Fruit fly (Drosophila melanogaster) whole organism, embryonic: Measurements from ENCODE around the gene spd-2.

ENCODE experiments used
- Adf1 ChIP-seq: fragments of 200-800 bp; sonication (Bioruptor generic); IDR thresholded peaks from 2 replicates; pipeline ENCODE4 v1.3.6; 2022; ENCODE audit warnings: missing biosample characterization, missing genetic modification characterization
- Blimp-1 ChIP-seq: fragments of 200-800 bp; sonication (Bioruptor generic); optimal IDR thresholded peaks from 3 replicates; lab custom pipeline; 2018; ENCODE audit warnings: missing biosample characterization, missing genetic modification characterization, mild to moderate bottlenecking, moderate library complexity, missing genetic modification reagents
- CG10267 ChIP-seq: fragments of 200-800 bp; sonication (Bioruptor generic); optimal IDR thresholded peaks from 2 replicates; lab custom pipeline; 2018; ENCODE audit warnings: missing biosample characterization, mild to moderate bottlenecking, missing genetic modification characterization, moderate library complexity
- CG10321 ChIP-seq: fragments of 200-800 bp; sonication (Bioruptor generic); IDR thresholded peaks from 2 replicates; pipeline ENCODE4 v1.3.6; 2022; ENCODE audit warnings: missing biosample characterization, missing genetic modification characterization
- CG10366 ChIP-seq: fragments of 200-800 bp; sonication (Bioruptor generic); IDR thresholded peaks from 2 replicates; pipeline ENCODE4 v1.3.6; 2022; ENCODE audit warnings: missing biosample characterization, missing genetic modification characterization
- CG10462 ChIP-seq: fragments of 200-800 bp; sonication (Bioruptor generic); optimal IDR thresholded peaks from 2 replicates; lab custom pipeline; 2016; ENCODE audit warnings: missing biosample characterization, missing genetic modification characterization
- CG10959 ChIP-seq: fragments of 200-800 bp; sonication (Bioruptor generic); IDR thresholded peaks from 2 replicates; pipeline ENCODE4 v1.3.6; 2022; ENCODE audit warnings: missing biosample characterization, missing genetic modification characterization
- CG11696 ChIP-seq: fragments of 200-800 bp; sonication (Bioruptor generic); IDR thresholded peaks from 2 replicates; pipeline ENCODE4 v1.3.6; 2022; ENCODE audit warnings: missing biosample characterization, missing genetic modification characterization
- CG12659 ChIP-seq: fragments of 200-800 bp; sonication (Bioruptor generic); optimal IDR thresholded peaks from 3 replicates; lab custom pipeline; 2017; ENCODE audit warnings: mild to moderate bottlenecking, missing biosample characterization, missing genetic modification reagents, missing genetic modification characterization
- CG13296 ChIP-seq: fragments of 200-800 bp; sonication (Bioruptor generic); optimal IDR thresholded peaks from 3 replicates; lab custom pipeline; 2018; ENCODE audit warnings: missing biosample characterization, mild to moderate bottlenecking, missing genetic modification characterization
- CG14050 ChIP-seq: fragments of 200-800 bp; sonication (Bioruptor generic); IDR thresholded peaks from 3 replicates; pipeline ENCODE4 v1.3.6; 2022; ENCODE audit warnings: missing biosample characterization, missing genetic modification characterization
- CG1529 ChIP-seq: fragments of 200-800 bp; sonication (Bioruptor generic); optimal IDR thresholded peaks from 3 replicates; lab custom pipeline; 2018; ENCODE audit warnings: missing biosample characterization, missing genetic modification characterization
- CG15514 ChIP-seq: fragments of 200-800 bp; sonication (Bioruptor generic); optimal IDR thresholded peaks from 3 replicates; lab custom pipeline; 2017; ENCODE audit warnings: missing biosample characterization, missing genetic modification characterization, mild to moderate bottlenecking, moderate library complexity, missing genetic modification reagents
- CG15696 ChIP-seq: fragments of 200-800 bp; sonication (Bioruptor generic); optimal IDR thresholded peaks from 2 replicates; lab custom pipeline; 2019; ENCODE audit warnings: missing biosample characterization, mild to moderate bottlenecking, missing genetic modification characterization, moderate library complexity
- CG17829 ChIP-seq: fragments of 200-800 bp; optimal IDR thresholded peaks from 2 replicates; lab custom pipeline; 2019; ENCODE audit warnings: missing biosample characterization, mild to moderate bottlenecking, missing genetic modification characterization, moderate library complexity
- CG17912 ChIP-seq: fragments of 200-800 bp; sonication (Bioruptor generic); optimal IDR thresholded peaks from 2 replicates; lab custom pipeline; 2018; ENCODE audit warnings: missing biosample characterization, mild to moderate bottlenecking, missing genetic modification characterization
- CG31388 ChIP-seq: fragments of 200-800 bp; sonication (Bioruptor generic); optimal IDR thresholded peaks from 2 replicates; lab custom pipeline; 2016; ENCODE audit warnings: missing biosample characterization, missing genetic modification characterization
- CG7928 ChIP-seq: fragments of 200-800 bp; sonication (Bioruptor generic); optimal IDR thresholded peaks from 2 replicates; lab custom pipeline; 2017; ENCODE audit warnings: missing biosample characterization, mild to moderate bottlenecking, missing genetic modification characterization
- CG8359 ChIP-seq: fragments of 200-800 bp; sonication (Bioruptor generic); optimal IDR thresholded peaks from 2 replicates; lab custom pipeline; 2017; ENCODE audit warnings: missing biosample characterization, mild to moderate bottlenecking, missing genetic modification characterization, borderline replicate concordance
- CG9932 ChIP-seq: fragments of 200-800 bp; sonication (Bioruptor generic); IDR thresholded peaks from 2 replicates; pipeline ENCODE4 v1.3.6; 2022; ENCODE audit warnings: missing biosample characterization, missing genetic modification characterization
- Dip3 ChIP-seq: fragments of 200-800 bp; sonication (Bioruptor generic); optimal IDR thresholded peaks from 3 replicates; lab custom pipeline; 2016; ENCODE audit warnings: missing biosample characterization, missing genetic modification characterization
- E2f1 ChIP-seq: fragments of 200-800 bp; sonication (Bioruptor generic); IDR thresholded peaks from 2 replicates; pipeline ENCODE4 v1.3.6; 2022; ENCODE audit warnings: missing biosample characterization, missing genetic modification characterization
- E2f2 ChIP-seq: fragments of 200-800 bp; sonication (Bioruptor generic); IDR thresholded peaks from 2 replicates; pipeline ENCODE4 v1.3.6; 2022; ENCODE audit warnings: missing biosample characterization, missing genetic modification characterization
- Eip74EF ChIP-seq, 2 experiments: fragments of 200-800 bp in 1 of 2; fragments of >200 bp in 1 of 2; sonication (Bioruptor generic) in 1 of 2; optimal IDR thresholded peaks; 2 replicates each; lab custom pipeline; 2017 to 2019; ENCODE audit warnings: missing biosample characterization in 2 of 2, missing genetic modification characterization in 2 of 2, mild to moderate bottlenecking in 1 of 2, moderate library complexity in 1 of 2
- Ets97D ChIP-seq: fragments of 200-800 bp; sonication (Bioruptor generic); optimal IDR thresholded peaks from 3 replicates; lab custom pipeline; 2016; ENCODE audit warnings: missing biosample characterization, missing genetic modification characterization
- HLH3B ChIP-seq: fragments of 200-800 bp; sonication (Bioruptor generic); IDR thresholded peaks from 2 replicates; pipeline ENCODE4 v1.3.6; 2022; ENCODE audit warnings: missing biosample characterization, missing genetic modification characterization
- HLH54F ChIP-seq: fragments of 200-800 bp; sonication (Bioruptor generic); optimal IDR thresholded peaks from 3 replicates; lab custom pipeline; 2016; ENCODE audit warnings: missing biosample characterization, missing genetic modification characterization
- Mes4 ChIP-seq: fragments of 200-800 bp; sonication (Bioruptor generic); optimal IDR thresholded peaks from 2 replicates; lab custom pipeline; 2016; ENCODE audit warnings: missing biosample characterization, missing genetic modification characterization
- Nf-YA ChIP-seq: fragments of 200-800 bp; sonication (Bioruptor generic); IDR thresholded peaks from 2 replicates; pipeline ENCODE4 v1.3.6; 2022; ENCODE audit warnings: missing biosample characterization, missing genetic modification characterization
- Opbp ChIP-seq: fragments of 200-800 bp; sonication (Bioruptor generic); IDR thresholded peaks from 3 replicates; pipeline ENCODE4 v1.3.6; 2022; ENCODE audit warnings: missing biosample characterization, missing genetic modification characterization; ENCODE audit not compliant: partially characterized antibody
- Xbp1 ChIP-seq: fragments of 200-800 bp; sonication (Bioruptor generic); optimal IDR thresholded peaks from 3 replicates; lab custom pipeline; 2016; ENCODE audit warnings: missing biosample characterization, mild to moderate bottlenecking, missing genetic modification characterization
- al ChIP-seq: fragments of 200-800 bp; sonication (Bioruptor generic); IDR thresholded peaks from 2 replicates; pipeline ENCODE4 v1.3.6; 2022; ENCODE audit warnings: missing biosample characterization, missing genetic modification characterization
- az2 ChIP-seq: fragments of 200-800 bp; sonication (Bioruptor generic); optimal IDR thresholded peaks from 3 replicates; lab custom pipeline; 2016; ENCODE audit warnings: missing biosample characterization, missing genetic modification characterization
- br ChIP-seq: fragments of >200 bp; optimal IDR thresholded peaks from 2 replicates; lab custom pipeline; 2017
- caup ChIP-seq: fragments of 200-800 bp; sonication (Bioruptor generic); optimal IDR thresholded peaks from 3 replicates; lab custom pipeline; 2017; ENCODE audit warnings: missing biosample characterization, mild to moderate bottlenecking, missing genetic modification characterization, moderate library complexity; ENCODE audit not compliant: severe bottlenecking
- emc ChIP-seq: fragments of 200-800 bp; sonication (Bioruptor generic); optimal IDR thresholded peaks from 2 replicates; lab custom pipeline; 2016; ENCODE audit warnings: missing biosample characterization, missing genetic modification characterization
- ewg ChIP-seq: fragments of 200-800 bp; sonication (Bioruptor generic); optimal IDR thresholded peaks from 3 replicates; lab custom pipeline; 2017; ENCODE audit warnings: mild to moderate bottlenecking, missing biosample characterization, missing genetic modification reagents, missing genetic modification characterization
- fu2 ChIP-seq: fragments of 200-800 bp; sonication (Bioruptor generic); optimal IDR thresholded peaks from 2 replicates; lab custom pipeline; 2016; ENCODE audit warnings: missing biosample characterization, missing genetic modification characterization
- gfzf ChIP-seq: fragments of 200-800 bp; sonication (Bioruptor generic); optimal IDR thresholded peaks from 2 replicates; lab custom pipeline; 2016; ENCODE audit warnings: missing biosample characterization, mild to moderate bottlenecking, missing genetic modification characterization, moderate library complexity
- gro ChIP-seq: fragments of 200-800 bp; sonication (Bioruptor generic); optimal IDR thresholded peaks from 2 replicates; lab custom pipeline; 2016; ENCODE audit warnings: missing biosample characterization, missing genetic modification characterization
- inv ChIP-seq: fragments of 200-800 bp; sonication (Bioruptor generic); IDR thresholded peaks from 2 replicates; pipeline ENCODE4 v1.3.6; 2022; ENCODE audit warnings: missing biosample characterization, missing genetic modification characterization; ENCODE audit not compliant: partially characterized antibody
- kah ChIP-seq: fragments of 200-800 bp; sonication (Bioruptor generic); optimal IDR thresholded peaks from 2 replicates; lab custom pipeline; 2018; ENCODE audit warnings: missing biosample characterization, mild to moderate bottlenecking, missing genetic modification characterization
- mld ChIP-seq: fragments of 200-800 bp; sonication (Bioruptor generic); IDR thresholded peaks from 3 replicates; pipeline ENCODE4 v1.3.6; 2022; ENCODE audit warnings: missing biosample characterization, missing genetic modification characterization; ENCODE audit not compliant: partially characterized antibody
- nerfin-2 ChIP-seq: fragments of 200-800 bp; sonication (Bioruptor generic); IDR thresholded peaks from 2 replicates; pipeline ENCODE4 v1.3.6; 2022; ENCODE audit warnings: missing biosample characterization, missing genetic modification characterization; ENCODE audit not compliant: partially characterized antibody
- prd ChIP-seq, 3 experiments: fragments of >200 bp in 2 of 3; fragments of 200-800 bp in 1 of 3; sonication (Bioruptor generic) in 1 of 3; optimal IDR thresholded peaks in 2 of 3; IDR thresholded peaks in 1 of 3; 2 replicates in 2 of 3; 3 replicates in 1 of 3; pipeline versions ENCODE4 v1.3.6 to Lab custom; 2017 to 2022; ENCODE audit warnings: missing biosample characterization in 1 of 3, missing genetic modification characterization in 1 of 3
- pzg ChIP-seq: fragments of 200-800 bp; sonication (Bioruptor generic); optimal IDR thresholded peaks from 3 replicates; lab custom pipeline; 2018; ENCODE audit warnings: missing biosample characterization, mild to moderate bottlenecking, missing genetic modification characterization, moderate library complexity
- rib ChIP-seq: fragments of 200-800 bp; sonication (Bioruptor generic); IDR thresholded peaks from 2 replicates; pipeline ENCODE4 v1.3.6; 2022; ENCODE audit warnings: missing biosample characterization, missing genetic modification characterization
- tap ChIP-seq: fragments of 200-800 bp; optimal IDR thresholded peaks from 3 replicates; lab custom pipeline; 2019; ENCODE audit warnings: missing biosample characterization, mild to moderate bottlenecking, missing genetic modification characterization, moderate library complexity
- unpg ChIP-seq: fragments of 200-800 bp; sonication (Bioruptor generic); optimal IDR thresholded peaks from 3 replicates; lab custom pipeline; 2018; ENCODE audit warnings: missing biosample characterization, mild to moderate bottlenecking, missing genetic modification characterization, moderate library complexity

spd-2 gene

DNA sequence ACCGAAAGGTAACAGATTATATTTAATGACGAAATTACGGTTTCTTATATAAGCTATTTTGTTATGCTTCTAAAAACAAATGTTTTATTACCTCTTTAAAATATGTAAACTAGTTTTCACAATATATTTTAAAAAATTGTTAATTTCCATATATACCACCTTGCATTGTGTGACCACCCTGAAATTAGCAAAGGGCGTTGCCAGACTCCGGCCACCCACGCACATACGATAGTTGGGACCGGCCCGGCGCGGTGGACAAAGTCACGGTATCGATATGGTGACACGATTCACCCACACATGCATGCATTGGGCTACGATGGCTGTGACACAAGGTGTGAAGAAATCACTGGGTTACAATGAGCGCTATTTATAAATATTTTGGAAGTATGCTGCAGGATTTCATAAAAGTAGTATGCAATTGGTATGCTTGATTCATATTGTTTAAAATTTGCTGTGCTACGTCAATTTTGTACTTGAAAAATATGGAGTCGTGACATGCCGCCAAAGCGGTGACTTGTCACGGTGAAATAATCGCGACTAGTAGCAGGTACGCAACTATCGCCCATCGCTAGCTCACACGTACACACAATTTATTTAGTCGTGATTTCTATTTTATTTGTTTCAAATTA lies 6.7 kb downstream of the spd-2 start (continued):
- TF ChIP-seq Nf-YA (no peak), CG31388 (GFP tag; lab: Kevin White, UChicago) (no peak), az2 (GFP tag; lab: Kevin White, UChicago) (peak; percentile 35), CG15696 (tag; lab: Kevin White, UChicago) (peak; percentile 13), nerfin-2 (peak; percentile 86), ewg (GFP tag; lab: Kevin White, UChicago) (peak; percentile 68), al (GFP tag; lab: Robert Waterston, UW) (peak; percentile 20; the same call in 1 of the 2 replicates), Ets97D (GFP tag; lab: Kevin White, UChicago) (peak; percentile 76), CG10366 (GFP tag; lab: Robert Waterston, UW) (peak; percentile 55), CG13296 (GFP tag; lab: Kevin White, UChicago) (peak; percentile 60), caup (GFP tag; lab: Kevin White, UChicago) (no peak), HLH54F (peak; percentile 67), Xbp1 (GFP tag; lab: Kevin White, UChicago) (peak; percentile 63), CG14050 (GFP tag; lab: Robert Waterston, UW) (peak; percentile 39; the same call in 2 of the 3 replicates), CG1529 (GFP tag; lab: Kevin White, UChicago) (peak; percentile 18), rib (GFP tag; lab: Robert Waterston, UW) (no peak), CG11696 (GFP tag; lab: Robert Waterston, UW) (no peak), CG10267 (tag; lab: Kevin White, UChicago) (peak; percentile 53), emc (GFP tag; lab: Kevin White, UChicago) (peak; percentile 44), Dip3 (GFP tag; lab: Kevin White, UChicago) (peak; percentile 49), CG8359 (GFP tag; lab: Kevin White, UChicago) (no peak), CG17829 (tag; lab: Kevin White, UChicago) (peak; percentile 61), mld (GFP tag; lab: Robert Waterston, UW) (peak; percentile 75; the same call in 1 of the 3 replicates), CG7928 (no peak), Eip74EF (GFP tag; optimal IDR thresholded peaks at IDR 0.05; lab: Kevin White, UChicago) (no peak), fu2 (GFP tag; lab: Kevin White, UChicago) (peak; percentile 34), gro (GFP tag; lab: Kevin White, UChicago) (peak; percentile 69), CG10321 (no peak), CG9932 (GFP tag; lab: Robert Waterston, UW) (peak; percentile 87), CG12659 (GFP tag; lab: Kevin White, UChicago) (peak; percentile 84), CG10959 (GFP tag; lab: Robert Waterston, UW) (no peak), gfzf (GFP tag; lab: Kevin White, UChicago) (peak; percentile 55), Adf1 (GFP tag; lab: Robert Waterston, UW) (no peak), CG17912 (peak; percentile 50), pzg (GFP tag; lab: Kevin White, UChicago) (peak; percentile 92), CG15514 (GFP tag; lab: Kevin White, UChicago) (peak; percentile 69), CG10462 (GFP tag; lab: Kevin White, UChicago) (no peak), HLH3B (GFP tag; lab: Robert Waterston, UW) (peak; percentile 54), inv (GFP tag; lab: Robert Waterston, UW) (peak; percentile 93), br (no peak), tap (peak; percentile 38), prd (optimal IDR thresholded peaks at IDR 0.05; lab: Kevin White, UChicago) (no peak), prd (GFP tag; IDR thresholded peaks at IDR 0.05; lab: Robert Waterston, UW) (peak; percentile 52; the same call in 2 of the 3 replicates), Opbp (GFP tag; lab: Robert Waterston, UW) (peak; percentile 85), unpg (peak; percentile 64), E2f1 (GFP tag; lab: Robert Waterston, UW) (peak; percentile 62), Mes4 (GFP tag; lab: Kevin White, UChicago) (peak; percentile 10), E2f2 (peak; percentile 47), kah (no peak), Blimp-1 (GFP tag; lab: Kevin White, UChicago) (no peak)
